Worm (Caenorhabditis elegans) whole organism, L3 larva: ENCODE data around the gene F22B5.4.
A peak's percentile ranks its signal among the peaks of the same experiment; 100 is the strongest.

Experiments used
- ZK546.5 ChIP-seq: sonication (generic microtip); optimal IDR thresholded peaks from 2 replicates; lab custom pipeline; 2017; ENCODE audit warnings: missing biosample characterization, missing genetic modification characterization
- ama-1 ChIP-seq: fragments of 150-350 bp; optimal IDR thresholded peaks from 2 replicates; lab custom pipeline; 2018
- ceh-9 ChIP-seq: sonication (generic microtip); optimal IDR thresholded peaks from 2 replicates; lab custom pipeline; 2018; ENCODE audit warnings: missing biosample characterization, missing genetic modification characterization
- elt-2 ChIP-seq: sonication (generic microtip); optimal IDR thresholded peaks from 2 replicates; lab custom pipeline; 2016; ENCODE audit warnings: missing genetic modification reagents, mild to moderate bottlenecking, missing genetic modification characterization, missing compliant biosample characterization
- elt-3 ChIP-seq, 3 experiments: fragments of 150-350 bp in 1 of 3; sonication (generic microtip) in 2 of 3; optimal IDR thresholded peaks; 2 replicates in 2 of 3; 4 replicates in 1 of 3; lab custom pipeline; 2014 to 2017; ENCODE audit warnings: missing biosample characterization in 3 of 3, missing genetic modification characterization in 3 of 3
- lin-39 ChIP-seq: fragments of 150-350 bp; optimal IDR thresholded peaks from 2 replicates; lab custom pipeline; 2018; ENCODE audit warnings: missing biosample characterization, missing genetic modification reagents, missing genetic modification characterization
- nhr-237 ChIP-seq: fragments of 150-350 bp; optimal IDR thresholded peaks from 2 replicates; lab custom pipeline; 2014; ENCODE audit warnings: missing biosample characterization, missing genetic modification characterization
- nhr-25 ChIP-seq: sonication (generic microtip); optimal IDR thresholded peaks from 2 replicates; lab custom pipeline; 2017; ENCODE audit warnings: missing biosample characterization, missing genetic modification characterization
- nhr-76 ChIP-seq: fragments of 150-350 bp; sonication (generic microtip); optimal IDR thresholded peaks from 5 replicates; lab custom pipeline; 2014; ENCODE audit warnings: missing biosample characterization, missing genetic modification characterization
- snpc-4 ChIP-seq: fragments of 150-350 bp; optimal IDR thresholded peaks from 2 replicates; lab custom pipeline; 2014; ENCODE audit warnings: missing biosample characterization, missing genetic modification characterization
- unc-62 ChIP-seq: fragments of 150-350 bp; sonication (generic microtip); optimal IDR thresholded peaks from 4 replicates; lab custom pipeline; 2014; ENCODE audit warnings: missing biosample characterization, missing genetic modification reagents, missing genetic modification characterization
- ztf-11 ChIP-seq: fragments of 150-350 bp; optimal IDR thresholded peaks from 2 replicates; lab custom pipeline; 2014; ENCODE audit warnings: missing biosample characterization, missing genetic modification characterization

DNA sequence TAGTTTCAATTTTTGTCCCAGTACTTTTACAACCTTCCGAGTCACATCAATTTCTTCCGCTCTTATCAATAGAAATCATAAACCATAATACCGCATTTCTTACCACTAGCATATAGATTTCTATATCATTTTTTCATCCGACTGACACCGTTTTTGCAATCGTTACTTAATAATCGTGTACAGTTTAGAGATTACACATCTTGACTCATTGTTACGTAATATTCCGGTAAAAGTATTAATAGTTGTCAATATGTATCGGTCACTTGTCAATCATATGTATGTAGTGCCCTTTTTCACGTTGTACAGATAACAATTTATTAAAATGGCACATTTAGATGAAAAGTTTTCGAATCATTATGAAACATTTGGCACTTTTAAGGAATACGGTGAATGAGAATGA lies 49.5 kb upstream of the F22B5.4 start:
- TF ChIP-seq nhr-76 (no peak), ama-1 (lab: Kevin White, UChicago) (no peak), elt-2 (tag; lab: Kevin White, UChicago) (peak; percentile 61), ztf-11 (tag; lab: Kevin White, UChicago) (no peak), ceh-9 (tag; lab: Kevin White, UChicago) (no peak), nhr-237 (no peak), elt-3 (tag; optimal IDR thresholded peaks at IDR 0.05; lab: Kevin White, UChicago) (no peak), lin-39 (tag; lab: Kevin White, UChicago) (no peak), snpc-4 (no peak), nhr-25 (tag; lab: Kevin White, UChicago) (no peak), unc-62 (GFP tag; lab: Kevin White, UChicago) (no peak), ZK546.5 (tag; lab: Kevin White, UChicago) (no peak)
